Fruit fly (Drosophila melanogaster) whole organism, wandering third instar larva: ENCODE results near the gene CG32112.
A peak's percentile ranks its signal among the peaks of the same experiment; 100 is the strongest.

Experiments
- Abd-B ChIP-seq: fragments of >200 bp; optimal IDR thresholded peaks from 2 replicates; lab custom pipeline; 2017; ENCODE audit warnings: missing biosample characterization, missing genetic modification characterization
- CG32264 ChIP-seq: fragments of 200-800 bp; sonication (Bioruptor generic); optimal IDR thresholded peaks from 2 replicates; lab custom pipeline; 2016; ENCODE audit warnings: missing biosample characterization, missing genetic modification characterization
- CG9705 ChIP-seq: fragments of 200-800 bp; sonication (Bioruptor generic); optimal IDR thresholded peaks from 2 replicates; lab custom pipeline; 2018; ENCODE audit warnings: missing biosample characterization, mild to moderate bottlenecking, missing genetic modification characterization
- CrebA ChIP-seq: fragments of 200-800 bp; sonication (Bioruptor generic); optimal IDR thresholded peaks from 2 replicates; lab custom pipeline; 2016; ENCODE audit warnings: missing biosample characterization, mild to moderate bottlenecking, missing genetic modification characterization, borderline replicate concordance
- Dfd ChIP-seq: fragments of >200 bp; optimal IDR thresholded peaks from 2 replicates; lab custom pipeline; 2017; ENCODE audit warnings: missing biosample characterization, missing genetic modification characterization
- Dif ChIP-seq: fragments of 200-275, 200-300 bp; sonication (Bioruptor generic); optimal IDR thresholded peaks from 2 replicates; lab custom pipeline; 2018; ENCODE audit warnings: missing biosample characterization, missing genetic modification characterization; ENCODE audit not compliant: partially characterized antibody
- GATAd ChIP-seq: sonication (Bioruptor generic); optimal IDR thresholded peaks from 2 replicates; lab custom pipeline; 2016; ENCODE audit warnings: missing biosample characterization, missing genetic modification characterization
- HLH106 ChIP-seq: fragments of 200-800 bp; optimal IDR thresholded peaks from 3 replicates; lab custom pipeline; 2019; ENCODE audit warnings: missing biosample characterization, mild to moderate bottlenecking, missing genetic modification characterization, moderate library complexity
- Hnf4 ChIP-seq: fragments of 200-800 bp; sonication (Bioruptor generic); optimal IDR thresholded peaks from 2 replicates; lab custom pipeline; 2016; ENCODE audit warnings: missing biosample characterization, mild to moderate bottlenecking, missing genetic modification characterization
- Hr78 ChIP-seq: fragments of >200 bp; optimal IDR thresholded peaks from 2 replicates; lab custom pipeline; 2017; ENCODE audit warnings: missing biosample characterization, missing genetic modification characterization
- Hr83 ChIP-seq: fragments of 200-300 bp; sonication (Bioruptor generic); optimal IDR thresholded peaks from 2 replicates; lab custom pipeline; 2016; ENCODE audit warnings: missing biosample characterization, mild to moderate bottlenecking, missing genetic modification characterization, moderate library complexity; ENCODE audit not compliant: poor library complexity, severe bottlenecking
- Jra ChIP-seq: sonication (Bioruptor generic); optimal IDR thresholded peaks from 2 replicates; lab custom pipeline; 2016; ENCODE audit warnings: missing biosample characterization, missing genetic modification characterization
- Mio ChIP-seq: sonication (Bioruptor generic); optimal IDR thresholded peaks from 2 replicates; lab custom pipeline; 2016; ENCODE audit warnings: missing biosample characterization, missing genetic modification characterization
- Myc ChIP-seq: fragments of >200 bp; optimal IDR thresholded peaks from 2 replicates; lab custom pipeline; 2017
- N ChIP-seq: fragments of >200 bp; optimal IDR thresholded peaks from 2 replicates; lab custom pipeline; 2018; ENCODE audit warnings: missing biosample characterization, missing external identifiers, missing genetic modification characterization
- OdsH ChIP-seq: fragments of 200-800 bp; sonication (Bioruptor generic); optimal IDR thresholded peaks from 2 replicates; lab custom pipeline; 2016; ENCODE audit warnings: missing biosample characterization, mild to moderate bottlenecking, missing genetic modification characterization
- Rel ChIP-seq, 2 experiments: fragments of 200-800 bp; sonication (Bioruptor generic) in 1 of 2; optimal IDR thresholded peaks; 2 replicates in 1 of 2; 3 replicates in 1 of 2; lab custom pipeline; 2016 to 2019; ENCODE audit warnings: mild to moderate bottlenecking in 2 of 2, missing biosample characterization in 2 of 2, missing genetic modification characterization in 2 of 2, moderate library complexity in 1 of 2
- Sp1 ChIP-seq: fragments of 200-800 bp; sonication (Bioruptor generic); optimal IDR thresholded peaks from 3 replicates; lab custom pipeline; 2019; ENCODE audit warnings: missing biosample characterization, mild to moderate bottlenecking, missing genetic modification characterization, moderate library complexity
- Vsx2 ChIP-seq: fragments of 200-300, 225-300 bp; sonication (Bioruptor generic); optimal IDR thresholded peaks from 2 replicates; lab custom pipeline; 2018; ENCODE audit warnings: missing biosample characterization, missing genetic modification characterization; ENCODE audit not compliant: partially characterized antibody
- br ChIP-seq: fragments of 200-800 bp; sonication (Bioruptor generic); optimal IDR thresholded peaks from 2 replicates; lab custom pipeline; 2016; ENCODE audit warnings: missing biosample characterization, missing genetic modification characterization
- brk ChIP-seq: fragments of 200-800 bp; sonication (Bioruptor generic); optimal IDR thresholded peaks from 2 replicates; lab custom pipeline; 2016; ENCODE audit warnings: missing biosample characterization, mild to moderate bottlenecking, missing genetic modification characterization
- dl ChIP-seq, 2 experiments: fragments of 175-275, 200-275 bp in 1 of 2; fragments of 200-275 bp in 1 of 2; sonication (Bioruptor generic); optimal IDR thresholded peaks; lab custom pipeline; 2018; ENCODE audit warnings: mild to moderate bottlenecking in 2 of 2, missing biosample characterization in 2 of 2, missing genetic modification characterization in 2 of 2, moderate library complexity in 2 of 2; ENCODE audit not compliant: partially characterized antibody in 2 of 2, insufficient read depth in 1 of 2
- dsf ChIP-seq: sonication (Bioruptor generic); optimal IDR thresholded peaks from 2 replicates; lab custom pipeline; 2016; ENCODE audit warnings: missing biosample characterization, missing genetic modification characterization, borderline replicate concordance
- ey ChIP-seq: fragments of 200-800 bp; sonication (Bioruptor generic); optimal IDR thresholded peaks from 2 replicates; lab custom pipeline; 2016; ENCODE audit warnings: missing biosample characterization, missing genetic modification characterization
- foxo ChIP-seq, 2 experiments: fragments of 200-800 bp; sonication (Bioruptor generic); optimal IDR thresholded peaks; 2 replicates in 1 of 2; 3 replicates in 1 of 2; lab custom pipeline; 2016 to 2017; ENCODE audit warnings: missing biosample characterization in 2 of 2, missing genetic modification characterization in 2 of 2
- fru ChIP-seq: fragments of 200-800 bp; sonication (Bioruptor generic); optimal IDR thresholded peaks from 3 replicates; lab custom pipeline; 2016; ENCODE audit warnings: missing biosample characterization, mild to moderate bottlenecking, missing genetic modification characterization
- h ChIP-seq: fragments of 200-800 bp; sonication (Bioruptor generic); optimal IDR thresholded peaks from 3 replicates; lab custom pipeline; 2016; ENCODE audit warnings: missing biosample characterization, mild to moderate bottlenecking, missing genetic modification characterization
- jim ChIP-seq: fragments of 175-275, 200-325 bp; sonication (Bioruptor generic); optimal IDR thresholded peaks from 2 replicates; lab custom pipeline; 2016; ENCODE audit warnings: missing biosample characterization, mild to moderate bottlenecking, missing genetic modification characterization
- lola ChIP-seq: fragments of >200 bp; optimal IDR thresholded peaks from 2 replicates; lab custom pipeline; 2017; ENCODE audit warnings: missing biosample characterization, missing genetic modification characterization
- pan ChIP-seq: fragments of >200 bp; optimal IDR thresholded peaks from 2 replicates; lab custom pipeline; 2017
- rgr ChIP-seq: fragments of 200-800 bp; sonication (Bioruptor generic); optimal IDR thresholded peaks from 3 replicates; lab custom pipeline; 2016; ENCODE audit warnings: missing biosample characterization, mild to moderate bottlenecking, missing genetic modification characterization
- sage ChIP-seq: fragments of 200-800 bp; sonication (Bioruptor generic); optimal IDR thresholded peaks from 2 replicates; lab custom pipeline; 2016; ENCODE audit warnings: missing biosample characterization, mild to moderate bottlenecking, missing genetic modification characterization
- sv ChIP-seq: fragments of 200-800 bp; sonication (Bioruptor generic); optimal IDR thresholded peaks from 3 replicates; lab custom pipeline; 2016; ENCODE audit warnings: missing biosample characterization, missing genetic modification characterization
- tai ChIP-seq: sonication (Bioruptor generic); optimal IDR thresholded peaks from 2 replicates; lab custom pipeline; 2016; ENCODE audit warnings: missing biosample characterization, missing genetic modification characterization
- usp ChIP-seq: fragments of >200 bp; optimal IDR thresholded peaks from 2 replicates; lab custom pipeline; 2017; ENCODE audit warnings: missing biosample characterization, missing genetic modification characterization
- woc ChIP-seq: sonication (Bioruptor generic); optimal IDR thresholded peaks from 2 replicates; lab custom pipeline; 2016; ENCODE audit warnings: missing biosample characterization, mild to moderate bottlenecking, missing genetic modification characterization

The CG32112 gene

DNA sequence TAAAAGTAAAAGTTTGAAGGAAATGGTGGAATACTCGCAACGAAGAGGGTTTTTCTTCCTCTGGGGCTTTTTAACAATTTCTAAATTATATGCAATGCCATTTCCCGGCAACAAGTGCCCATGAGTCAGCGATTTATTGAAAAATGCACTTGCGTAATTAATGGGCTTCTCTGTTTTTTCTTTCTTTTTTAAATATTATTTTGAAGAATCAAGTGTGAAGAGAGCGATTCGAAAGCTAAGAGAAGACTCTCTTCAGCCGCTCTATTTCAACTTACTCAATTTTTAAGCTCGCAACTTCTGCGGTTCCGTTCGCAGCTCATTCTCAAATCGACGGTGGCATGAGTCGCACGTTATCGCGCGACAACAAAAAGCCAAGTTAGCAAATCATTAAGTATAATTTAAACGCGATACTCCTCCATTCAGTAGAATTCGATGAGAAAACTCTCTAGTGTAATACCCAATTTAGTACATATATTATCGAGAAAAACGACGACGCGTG lies 48.4 kb downstream of the CG32112 start, which contains the start of gene CG42709 (continued):
- TF ChIP-seq Rel (GFP tag; optimal IDR thresholded peaks at IDR 0.05; lab: Kevin White, UChicago): peak; percentile 49
- no peak for TF ChIP-seq Rel (tag; optimal IDR thresholded peaks at IDR 0.05; lab: Kevin White, UChicago)
- TF ChIP-seq GATAd (GFP tag; lab: Kevin White, UChicago): no peak
- TF ChIP-seq jim (GFP tag; lab: Kevin White, UChicago): no peak
- TF ChIP-seq dsf (GFP tag; lab: Kevin White, UChicago): no peak
- TF ChIP-seq CG32264: no peak
- TF ChIP-seq brk (GFP tag; lab: Kevin White, UChicago): no peak
- TF ChIP-seq Dif: peak; percentile 84
- TF ChIP-seq sage (GFP tag; lab: Kevin White, UChicago): peak; percentile 67
- TF ChIP-seq Dfd (GFP tag; lab: Kevin White, UChicago): no peak
- TF ChIP-seq dl (GFP tag; optimal IDR thresholded peaks at IDR 0.05; lab: Kevin White, UChicago; ENCODE audit: insufficient read depth in 1 of 2, partially characterized antibody in 2 of 2): peak; percentile 21 to 34
- TF ChIP-seq h (GFP tag; lab: Kevin White, UChicago): peak; percentile 14
- no peak for TF ChIP-seq woc (GFP tag; lab: Kevin White, UChicago)

DNA sequence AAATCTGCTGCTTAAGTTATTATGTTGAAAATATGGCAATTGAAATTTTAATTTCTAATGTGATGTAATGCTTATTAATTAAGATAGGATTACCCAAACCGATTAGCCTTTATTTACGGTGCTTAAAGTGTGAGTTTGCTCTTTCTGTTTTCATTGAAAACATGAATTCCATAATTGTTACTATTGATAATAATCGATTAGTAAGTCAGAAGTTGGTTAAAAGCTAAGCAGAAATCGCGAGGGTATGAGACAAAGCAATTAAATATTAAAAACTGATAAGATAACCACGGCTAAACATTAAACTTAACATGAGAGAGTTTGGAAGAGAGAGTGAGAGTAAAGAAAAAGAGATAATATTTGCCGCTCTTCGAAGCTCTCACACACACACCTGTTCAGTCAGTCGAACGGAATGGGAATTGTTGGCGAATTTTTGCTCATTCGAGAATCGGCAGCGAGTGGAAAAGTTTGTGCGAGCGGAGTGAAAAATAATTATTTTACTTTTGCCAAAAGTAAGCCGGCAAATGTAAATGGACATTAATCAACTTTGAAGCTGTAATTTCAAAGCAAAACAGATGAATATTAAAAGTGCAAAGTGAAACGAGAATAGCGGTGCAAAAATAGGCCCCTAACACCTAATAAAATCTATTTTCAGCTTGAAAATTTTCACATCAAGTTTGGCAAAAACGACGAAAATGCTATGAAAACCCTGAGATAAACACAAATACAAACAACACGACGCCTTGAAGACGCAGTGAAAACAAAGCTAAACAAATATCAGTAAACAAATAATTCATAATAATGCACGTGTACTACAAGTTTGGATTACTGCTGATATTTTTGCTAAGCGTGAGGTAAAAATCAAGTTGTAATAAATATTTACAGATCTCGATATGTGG lies 49.5 kb downstream of the CG32112 start:
- peak; percentile 88 for TF ChIP-seq Dif
- peak; percentile 48 for TF ChIP-seq CrebA (GFP tag; lab: Kevin White, UChicago)
- no peak for TF ChIP-seq OdsH (GFP tag; lab: Kevin White, UChicago)
- TF ChIP-seq Hnf4: no peak
- TF ChIP-seq Hr78 (GFP tag; lab: Kevin White, UChicago): no peak
- TF ChIP-seq Dfd (GFP tag; lab: Kevin White, UChicago): no peak
- TF ChIP-seq dl (GFP tag; optimal IDR thresholded peaks at IDR 0.05; lab: Kevin White, UChicago; ENCODE audit: insufficient read depth in 1 of 2, partially characterized antibody in 2 of 2): peak; percentile 69 to 82
- TF ChIP-seq pan (lab: Kevin White, UChicago): no peak
- TF ChIP-seq Hr83 (GFP tag; lab: Kevin White, UChicago): peak; percentile 71
- TF ChIP-seq lola (GFP tag; lab: Kevin White, UChicago): no peak
- no peak for TF ChIP-seq Myc (lab: Kevin White, UChicago)
- no peak for TF ChIP-seq N (GFP tag; lab: Kevin White, UChicago)
- no peak for TF ChIP-seq HLH106 (tag; lab: Kevin White, UChicago)
- no peak for TF ChIP-seq Mio (GFP tag; lab: Kevin White, UChicago)
- TF ChIP-seq brk (GFP tag; lab: Kevin White, UChicago): no peak
- TF ChIP-seq Vsx2 (GFP tag; lab: Kevin White, UChicago): no peak
- TF ChIP-seq tai (GFP tag; lab: Kevin White, UChicago): no peak
- no peak for TF ChIP-seq rgr (GFP tag; lab: Kevin White, UChicago)
- no peak for TF ChIP-seq CG32264
- no peak for TF ChIP-seq GATAd (GFP tag; lab: Kevin White, UChicago)
- TF ChIP-seq Jra (GFP tag; lab: Kevin White, UChicago): no peak
- TF ChIP-seq foxo (GFP tag; optimal IDR thresholded peaks at IDR 0.05; lab: Kevin White, UChicago): peak in 1 of 2 experiments; percentile 64

DNA sequence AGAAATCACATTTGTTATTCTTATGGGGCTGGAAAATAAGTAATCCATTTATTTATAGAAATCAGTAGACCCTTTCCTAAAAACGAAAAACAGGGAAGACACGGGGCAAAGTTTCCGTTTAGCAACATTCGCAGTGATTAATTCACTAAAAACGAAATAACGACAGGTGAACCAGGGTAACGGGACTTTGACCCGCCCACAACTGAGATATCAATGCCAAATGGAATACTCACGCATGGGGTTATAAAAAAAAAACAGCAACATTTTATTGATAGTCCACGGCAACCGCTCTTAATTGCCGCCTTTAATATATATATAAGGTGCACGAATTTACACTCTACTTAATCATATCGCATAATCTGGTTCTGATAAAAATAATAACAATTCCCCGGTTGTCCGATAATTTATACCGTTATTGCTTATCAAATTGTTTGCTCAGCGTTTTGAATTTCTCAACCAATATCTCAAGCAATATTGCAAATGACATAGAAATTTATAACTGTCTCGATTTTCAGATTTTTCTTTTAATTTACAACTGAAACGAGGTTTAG lies 50.2 kb downstream of the CG32112 start:
- TF ChIP-seq Hnf4: peak; percentile 22
- TF ChIP-seq Abd-B (GFP tag; lab: Kevin White, UChicago): no peak

DNA sequence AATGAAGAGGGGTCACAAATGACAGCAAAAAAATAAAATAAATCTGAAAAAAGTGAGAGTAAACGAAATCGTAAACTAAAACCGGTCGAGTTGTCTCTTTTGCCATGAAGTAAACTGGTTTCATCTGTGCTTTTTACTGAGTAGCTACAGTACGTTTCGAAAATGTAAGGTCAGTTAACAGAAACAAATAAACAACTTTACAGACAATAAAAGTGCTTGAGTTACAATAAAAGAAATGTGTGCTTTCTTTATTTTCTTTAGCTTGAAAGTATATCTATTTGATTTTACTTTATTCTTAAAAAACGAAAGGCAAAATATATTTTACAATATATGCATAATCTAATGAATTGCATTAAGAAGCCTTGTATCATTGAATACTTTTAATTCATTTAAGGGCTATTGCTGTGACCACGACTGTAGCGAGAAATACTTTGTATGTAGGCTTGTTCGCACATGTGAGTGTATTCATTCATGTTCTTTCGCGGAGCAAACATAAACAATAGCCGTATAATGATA lies 51.5 kb downstream of the CG32112 start:
- TF ChIP-seq CG32264 (peak; percentile 47), Abd-B (GFP tag; lab: Kevin White, UChicago) (no peak), Rel (GFP tag; optimal IDR thresholded peaks at IDR 0.05; lab: Kevin White, UChicago) (peak; percentile 52), Rel (tag; optimal IDR thresholded peaks at IDR 0.05; lab: Kevin White, UChicago) (peak; percentile 74), Hr83 (GFP tag; lab: Kevin White, UChicago) (no peak), ey (GFP tag; lab: Kevin White, UChicago) (peak; percentile 86), tai (GFP tag; lab: Kevin White, UChicago) (peak; percentile 62), usp (GFP tag; lab: Kevin White, UChicago) (no peak), sage (GFP tag; lab: Kevin White, UChicago) (peak; percentile 14), pan (lab: Kevin White, UChicago) (no peak), Vsx2 (GFP tag; lab: Kevin White, UChicago) (no peak), woc (GFP tag; lab: Kevin White, UChicago) (peak; percentile 93), Hr78 (GFP tag; lab: Kevin White, UChicago) (no peak), CG9705 (peak; percentile 75), dl (GFP tag; optimal IDR thresholded peaks at IDR 0.05; lab: Kevin White, UChicago; ENCODE audit: insufficient read depth in 1 of 2, partially characterized antibody in 2 of 2) (no peak), Sp1 (peak; percentile 93), sv (peak; percentile 44), Jra (GFP tag; lab: Kevin White, UChicago) (peak; percentile 66), HLH106 (tag; lab: Kevin White, UChicago) (peak; percentile 92), fru (GFP tag; lab: Kevin White, UChicago) (peak; percentile 91), lola (GFP tag; lab: Kevin White, UChicago) (no peak), GATAd (GFP tag; lab: Kevin White, UChicago) (peak; percentile 20), brk (GFP tag; lab: Kevin White, UChicago) (peak; percentile 56), OdsH (GFP tag; lab: Kevin White, UChicago) (peak; percentile 85), br (GFP tag; lab: Kevin White, UChicago) (peak; percentile 82)
